Fruit fly (Drosophila melanogaster): Measurements from ENCODE around the gene CG15046.
A peak's percentile ranks its signal among the peaks of the same experiment; 100 is the strongest.

The CG15046 gene

DNA sequence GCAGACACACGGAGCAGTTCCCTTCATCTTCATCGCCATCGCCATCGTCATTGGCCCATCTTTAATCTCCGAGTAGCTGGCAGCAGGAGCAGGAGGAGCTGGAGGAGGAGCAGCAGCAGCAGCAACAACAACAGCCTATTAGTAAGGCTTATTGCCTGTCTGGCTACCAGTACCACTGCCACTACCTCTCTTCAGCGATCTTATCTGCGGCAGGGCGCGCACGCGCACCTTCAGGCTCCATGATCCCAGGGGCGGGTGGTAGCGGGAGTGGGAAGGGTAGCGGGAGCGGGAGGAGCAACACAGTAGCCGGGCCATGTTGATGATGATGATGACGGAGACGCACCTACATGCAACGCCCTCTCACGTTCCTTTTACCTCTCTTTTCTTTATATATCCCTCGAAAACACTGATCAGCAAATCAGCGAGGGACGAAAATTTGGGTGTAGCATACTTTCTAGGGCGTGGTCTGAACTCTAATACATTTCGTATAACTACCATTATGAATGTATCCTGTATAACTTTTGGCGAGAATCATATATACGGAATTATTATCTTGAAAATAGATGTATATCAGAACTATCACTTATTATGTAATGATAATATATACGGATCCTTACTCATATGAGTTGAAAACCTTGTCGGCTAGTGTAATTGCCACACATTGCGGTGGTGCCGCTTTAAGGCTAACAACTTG, 47.8 kb upstream of the CG15046 start (continued):
- TF ChIP-seq CG11762 (GFP tag; optimal IDR thresholded peaks at IDR 0.05; ENCODE audit: insufficient read depth), result no peak
- TF ChIP-seq Ets96B (tag; optimal IDR thresholded peaks at IDR 0.05), result peak; percentile 32
- no peak for TF ChIP-seq vri (GFP tag; optimal IDR thresholded peaks at IDR 0.05)
- no peak for TF ChIP-seq CG7368 (GFP tag; optimal IDR thresholded peaks at IDR 0.05)
- no peak for TF ChIP-seq Sox14 (GFP tag; optimal IDR thresholded peaks at IDR 0.05)
- TF ChIP-seq CG6276 (GFP tag; optimal IDR thresholded peaks at IDR 0.05), result no peak
- no peak for TF ChIP-seq Eip93F (GFP tag; optimal IDR thresholded peaks at IDR 0.05)
- no peak for TF ChIP-seq CG6792 (GFP tag; optimal IDR thresholded peaks at IDR 0.05)
- peak; percentile 1 for TF ChIP-seq CG34406 (GFP tag; optimal IDR thresholded peaks at IDR 0.05)
- no peak for TF ChIP-seq CG32006 (GFP tag; optimal IDR thresholded peaks at IDR 0.05)
- no peak for TF ChIP-seq CG15336 (GFP tag; IDR thresholded peaks at IDR 0.05)
- peak; percentile 43 for TF ChIP-seq CG10669 (GFP tag; optimal IDR thresholded peaks at IDR 0.05)
- no peak for TF ChIP-seq esn (GFP tag; optimal IDR thresholded peaks at IDR 0.05)
- TF ChIP-seq fd59A (GFP tag; optimal IDR thresholded peaks at IDR 0.05), result peak; percentile 52
- TF ChIP-seq net (GFP tag; optimal IDR thresholded peaks at IDR 0.05), result no peak
- no peak for TF ChIP-seq CG11294 (GFP tag; IDR thresholded peaks at IDR 0.05)
- no peak for TF ChIP-seq salr (GFP tag; optimal IDR thresholded peaks at IDR 0.05)
- TF ChIP-seq Ets21C (GFP tag; optimal IDR thresholded peaks at IDR 0.05), result no peak
- TF ChIP-seq Sox102F (GFP tag; optimal IDR thresholded peaks at IDR 0.05), result no peak
- TF ChIP-seq dsx (GFP tag; optimal IDR thresholded peaks at IDR 0.05; ENCODE audit: poor library complexity, severe bottlenecking), result peak; percentile 44
- peak; percentile 47 for TF ChIP-seq Eip78C (GFP tag)
- TF ChIP-seq fkh (GFP tag; optimal IDR thresholded peaks at IDR 0.05), result no peak
- no peak for TF ChIP-seq topi (GFP tag; optimal IDR thresholded peaks at IDR 0.05)
- TF ChIP-seq CG31627 (GFP tag; optimal IDR thresholded peaks at IDR 0.05), result no peak

DNA sequence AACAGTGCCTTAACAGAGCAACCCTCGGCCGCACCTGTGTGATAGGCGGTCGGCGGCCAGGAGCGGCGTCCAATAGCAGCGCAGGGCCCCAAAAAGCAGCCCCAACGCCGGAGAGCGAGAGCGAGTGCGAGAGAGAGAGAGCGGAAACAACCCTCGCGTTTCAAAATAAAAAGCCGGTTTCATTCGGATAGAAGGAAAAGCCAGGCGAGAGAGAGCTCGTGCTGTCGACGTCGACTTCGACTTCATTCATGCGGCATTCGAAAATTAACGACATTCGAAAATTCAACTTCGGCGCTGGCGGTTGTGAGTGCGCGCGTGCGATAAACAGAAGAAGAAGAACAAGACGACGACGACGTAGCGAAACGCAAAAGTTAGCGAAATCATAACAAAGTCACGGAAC, 45.0 kb upstream of the CG15046 start:
- TF ChIP-seq CG11902 (GFP tag; optimal IDR thresholded peaks at IDR 0.05), result peak; percentile 48
- peak; percentile 50 for TF ChIP-seq svp (GFP tag)
- TF ChIP-seq CG3919 (GFP tag; optimal IDR thresholded peaks at IDR 0.05), result no peak
- TF ChIP-seq fd59A (GFP tag; optimal IDR thresholded peaks at IDR 0.05), result no peak
- TF ChIP-seq CG6163 (GFP tag; IDR thresholded peaks at IDR 0.05), result no peak; the same call in 1 of the 3 replicates
- peak in 1 of 2 experiments; percentile 6 for TF ChIP-seq ss (GFP tag; optimal IDR thresholded peaks at IDR 0.05)
- peak; percentile 34; the same call in 1 of the 2 replicates for TF ChIP-seq CG15336 (GFP tag; IDR thresholded peaks at IDR 0.05)
- TF ChIP-seq CG6854 (GFP tag; optimal IDR thresholded peaks at IDR 0.05), result peak; percentile 67
- no peak for TF ChIP-seq CG6276 (GFP tag; optimal IDR thresholded peaks at IDR 0.05)
- no peak for TF ChIP-seq Sox14 (GFP tag; optimal IDR thresholded peaks at IDR 0.05)
- peak; percentile 23 for TF ChIP-seq CG9139 (GFP tag; optimal IDR thresholded peaks at IDR 0.05)
- TF ChIP-seq Hr39 (GFP tag; optimal IDR thresholded peaks at IDR 0.05), result no peak
- no peak for TF ChIP-seq Met (GFP tag; optimal IDR thresholded peaks at IDR 0.05)
- peak; percentile 57 for TF ChIP-seq Eip78C (GFP tag)
- TF ChIP-seq eg (GFP tag; IDR thresholded peaks at IDR 0.05), result peak; percentile 18; the same call in 1 of the 3 replicates
- no peak for TF ChIP-seq Blimp-1 (GFP tag; optimal IDR thresholded peaks at IDR 0.05)
- TF ChIP-seq dsx (GFP tag; optimal IDR thresholded peaks at IDR 0.05; ENCODE audit: poor library complexity, severe bottlenecking), result peak; percentile 10

DNA sequence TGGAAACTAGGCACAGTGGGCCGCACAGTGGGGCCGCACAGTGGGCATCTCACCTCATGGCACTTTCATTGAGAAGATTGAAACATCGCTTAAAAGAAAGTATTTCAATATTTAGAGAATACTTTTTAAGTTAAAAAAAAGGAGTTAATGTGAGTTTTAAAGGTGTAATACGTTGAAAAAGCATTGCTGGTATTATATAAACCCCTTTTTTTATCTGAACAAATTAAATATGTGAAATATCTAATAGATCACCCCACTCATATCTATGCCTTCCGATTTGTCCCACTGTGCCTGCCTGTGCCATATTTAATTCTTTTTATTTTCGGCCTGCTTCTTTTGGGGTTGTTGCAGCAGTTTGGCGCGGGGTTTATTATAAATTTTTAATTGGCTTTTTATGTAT, 43.9 kb upstream of the CG15046 start:
- peak; percentile 80 for TF ChIP-seq svp (GFP tag)
- no peak for TF ChIP-seq CG4318 (GFP tag; optimal IDR thresholded peaks at IDR 0.05)
- no peak for TF ChIP-seq net (GFP tag; optimal IDR thresholded peaks at IDR 0.05)
- no peak for TF ChIP-seq ss (GFP tag; optimal IDR thresholded peaks at IDR 0.05)
- TF ChIP-seq Hr38 (GFP tag; optimal IDR thresholded peaks at IDR 0.05), result no peak
- no peak for TF ChIP-seq CG7368 (GFP tag; optimal IDR thresholded peaks at IDR 0.05)
- TF ChIP-seq CG1621 (tag; optimal IDR thresholded peaks at IDR 0.05), result no peak
- TF ChIP-seq fd85E (GFP tag; optimal IDR thresholded peaks at IDR 0.05), result no peak
- TF ChIP-seq CG8632 (GFP tag; optimal IDR thresholded peaks at IDR 0.05), result peak; percentile 25
- TF ChIP-seq Smox (GFP tag; optimal IDR thresholded peaks at IDR 0.05), result peak; percentile 36
- no peak for TF ChIP-seq CG3032 (tag; optimal IDR thresholded peaks at IDR 0.05)
- TF ChIP-seq Eip78C (GFP tag), result peak; percentile 84
- no peak for TF ChIP-seq CG10669 (GFP tag; optimal IDR thresholded peaks at IDR 0.05)
- no peak for TF ChIP-seq CG16779 (tag; optimal IDR thresholded peaks at IDR 0.05)
- no peak for TF ChIP-seq Eip93F (GFP tag; optimal IDR thresholded peaks at IDR 0.05)
- TF ChIP-seq Sox102F (GFP tag; optimal IDR thresholded peaks at IDR 0.05), result peak; percentile 16
- no peak for TF ChIP-seq cyc (GFP tag; optimal IDR thresholded peaks at IDR 0.05)
- peak; percentile 39 for TF ChIP-seq topi (GFP tag; optimal IDR thresholded peaks at IDR 0.05)
- peak; percentile 16 for TF ChIP-seq acj6 (GFP tag; optimal IDR thresholded peaks at IDR 0.05)
- TF ChIP-seq fkh (GFP tag; optimal IDR thresholded peaks at IDR 0.05), result no peak
- peak; percentile 11 for TF ChIP-seq CG34406 (GFP tag; optimal IDR thresholded peaks at IDR 0.05)
- no peak for TF ChIP-seq Hr4 (GFP tag; optimal IDR thresholded peaks at IDR 0.05)
- no peak for TF ChIP-seq CG8119 (GFP tag; IDR thresholded peaks at IDR 0.05)
